Fruit fly (Drosophila melanogaster): ENCODE data around the gene CG18766.

CG18766 gene

DNA sequence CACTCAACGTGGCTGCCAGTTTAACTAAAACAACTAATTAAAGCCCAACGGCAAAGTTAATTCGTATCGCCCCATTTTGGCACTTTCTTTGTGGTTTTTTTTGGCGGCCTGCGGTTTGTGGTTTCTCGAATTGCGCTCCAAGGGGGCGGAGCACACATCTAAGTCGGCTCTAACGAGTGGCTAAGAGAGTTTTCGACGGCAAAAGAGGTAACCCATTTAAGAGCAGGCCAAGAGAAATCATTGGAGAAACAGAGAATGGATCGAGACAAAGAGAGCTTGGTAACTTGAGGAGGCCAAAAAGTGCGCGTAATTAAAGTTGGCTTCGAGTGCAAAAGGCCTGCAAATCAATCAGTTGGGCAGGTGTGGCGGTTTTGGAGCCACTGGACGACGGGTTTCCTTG, 22.0 kb downstream of the CG18766 start:
- no peak for TF ChIP-seq EcR (GFP tag; optimal IDR thresholded peaks at IDR 0.05)
- no peak for TF ChIP-seq CG8478 (optimal IDR thresholded peaks at IDR 0.05)
- TF ChIP-seq Dll (optimal IDR thresholded peaks at IDR 0.05), result no peak
- no peak for TF ChIP-seq pan (optimal IDR thresholded peaks at IDR 0.05)
- TF ChIP-seq usp (GFP tag; optimal IDR thresholded peaks at IDR 0.05), result no peak
- TF ChIP-seq psq (optimal IDR thresholded peaks at IDR 0.05), result no peak

DNA sequence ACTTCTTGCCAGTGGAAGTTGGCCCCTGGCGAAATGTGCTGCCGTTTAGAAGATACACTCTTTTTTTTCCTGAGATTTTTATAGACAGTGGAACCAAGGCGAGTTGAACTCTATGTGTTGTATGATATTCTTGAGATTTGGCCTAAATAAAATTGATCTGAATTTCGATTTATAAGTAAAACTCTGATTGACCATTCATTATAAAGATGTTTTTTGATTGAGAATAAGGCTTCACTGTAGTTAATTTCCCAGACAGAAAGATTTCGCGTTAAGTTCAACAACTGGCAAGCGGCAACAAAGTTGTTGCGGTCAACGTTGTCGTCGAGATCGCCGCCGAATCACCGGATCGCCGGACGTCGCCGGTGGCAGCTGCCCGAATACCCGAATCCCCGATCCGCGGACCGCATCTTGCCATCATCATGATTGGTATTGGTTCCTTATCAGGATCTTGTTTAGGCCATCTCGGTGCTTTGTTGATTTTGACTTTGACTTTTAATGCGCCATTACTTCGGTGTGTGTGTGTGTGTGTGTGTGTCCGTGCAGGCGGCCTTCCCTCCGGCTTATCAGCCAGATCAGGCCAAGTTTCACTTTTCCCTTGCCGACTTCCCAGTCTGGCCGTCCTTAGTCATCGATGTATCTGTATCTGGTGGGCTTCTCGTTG, 22.9 kb downstream of the CG18766 start:
- TF ChIP-seq usp (GFP tag; optimal IDR thresholded peaks at IDR 0.05), result no peak
- TF ChIP-seq EcR (GFP tag; optimal IDR thresholded peaks at IDR 0.05), result no peak
- no peak for TF ChIP-seq CG8478 (optimal IDR thresholded peaks at IDR 0.05)
- TF ChIP-seq Dll (optimal IDR thresholded peaks at IDR 0.05), result no peak
- no peak for TF ChIP-seq pan (optimal IDR thresholded peaks at IDR 0.05)
- no peak for TF ChIP-seq psq (optimal IDR thresholded peaks at IDR 0.05)

DNA sequence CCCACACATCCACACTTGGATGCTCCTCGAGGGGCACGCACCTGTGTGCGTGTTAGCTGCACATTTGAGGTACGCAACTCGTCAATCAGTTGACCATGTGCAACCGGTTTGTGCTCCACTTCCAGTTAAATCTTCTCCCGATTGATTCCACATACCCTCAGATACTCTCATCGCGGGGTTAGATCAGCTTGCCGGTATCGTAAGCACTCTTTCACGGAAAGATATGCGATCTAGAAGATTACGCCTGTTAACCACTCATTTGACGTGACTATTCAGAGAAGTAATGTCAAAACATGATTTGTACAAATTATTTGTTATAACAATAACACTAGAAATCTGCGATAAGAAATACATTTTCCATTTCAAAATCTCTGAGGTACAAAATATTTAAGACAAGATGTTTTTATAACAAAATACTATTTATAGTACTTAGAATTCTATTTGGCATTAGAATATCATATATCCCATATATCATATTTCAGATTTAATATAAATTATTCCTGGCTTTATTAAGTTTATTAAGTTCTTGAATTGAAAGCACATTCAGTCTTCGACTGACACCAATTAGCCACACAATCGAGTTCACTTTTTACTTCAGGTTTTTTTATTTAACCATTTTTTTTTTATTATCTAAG, 24.1 kb downstream of the CG18766 start:
- TF ChIP-seq EcR (GFP tag; optimal IDR thresholded peaks at IDR 0.05), result no peak
- no peak for TF ChIP-seq pan (optimal IDR thresholded peaks at IDR 0.05)
- no peak for TF ChIP-seq Dll (optimal IDR thresholded peaks at IDR 0.05)
- TF ChIP-seq psq (optimal IDR thresholded peaks at IDR 0.05), result no peak
- no peak for TF ChIP-seq usp (GFP tag; optimal IDR thresholded peaks at IDR 0.05)
- TF ChIP-seq CG8478 (optimal IDR thresholded peaks at IDR 0.05), result no peak

- TF ChIP-seq pan (optimal IDR thresholded peaks at IDR 0.05) (no peak), Dll (optimal IDR thresholded peaks at IDR 0.05) (no peak)
These were observed 26.2 kb downstream of the CG18766 start for dm6 chr3R:27218814-27219213.

DNA sequence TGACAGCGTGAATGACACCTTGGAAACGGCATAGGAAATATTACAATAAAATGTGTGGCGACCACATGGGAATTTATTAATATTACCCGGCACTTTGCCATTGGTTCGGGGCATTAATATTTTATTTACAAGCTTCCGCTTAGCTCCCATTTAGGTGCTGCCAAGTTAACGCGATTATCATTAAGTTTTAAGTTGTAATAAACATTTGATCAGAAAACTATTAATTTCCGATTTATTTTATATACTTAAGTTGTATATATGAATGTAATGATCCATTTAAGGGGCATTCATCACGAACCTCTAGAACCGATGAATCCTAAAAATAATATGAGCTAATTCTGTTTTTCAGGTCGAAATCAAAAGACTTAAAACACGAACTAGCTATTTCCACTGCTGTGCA, 26.8 kb downstream of the CG18766 start:
- TF ChIP-seq EcR (GFP tag; optimal IDR thresholded peaks at IDR 0.05) (no peak), psq (optimal IDR thresholded peaks at IDR 0.05) (no peak), usp (GFP tag; optimal IDR thresholded peaks at IDR 0.05) (no peak), pan (optimal IDR thresholded peaks at IDR 0.05) (no peak), Dll (optimal IDR thresholded peaks at IDR 0.05) (no peak), CG8478 (optimal IDR thresholded peaks at IDR 0.05) (no peak)

DNA sequence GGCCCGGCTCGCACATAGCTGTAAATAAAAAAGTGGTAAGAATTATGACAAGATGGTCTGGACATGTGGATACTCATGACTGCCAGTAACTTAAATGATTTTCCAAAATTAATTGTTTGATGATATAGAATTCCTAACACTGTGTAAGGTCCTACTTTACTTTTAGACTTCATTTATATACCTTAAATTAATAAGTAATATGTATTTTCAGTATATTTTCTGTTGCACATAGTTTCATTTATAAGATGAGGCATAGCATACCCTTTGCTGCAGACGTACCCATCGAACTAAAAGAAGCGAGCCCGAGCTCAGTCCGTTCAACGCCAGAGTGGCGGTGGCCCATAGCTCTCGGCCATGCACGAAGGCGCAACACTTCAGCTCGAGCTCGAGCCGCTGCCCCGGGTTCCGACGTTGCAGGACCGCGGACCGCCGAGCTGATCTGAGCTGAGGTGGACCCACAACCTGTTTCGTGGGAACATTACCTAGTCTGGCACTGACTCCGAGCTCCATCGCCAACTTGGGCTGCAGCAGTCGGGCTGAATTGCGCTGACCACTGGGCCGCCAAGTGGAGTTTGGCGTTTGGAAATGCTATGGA, 27.5 kb downstream of the CG18766 start:
- TF ChIP-seq pan (optimal IDR thresholded peaks at IDR 0.05) (peak; percentile 86), Dll (optimal IDR thresholded peaks at IDR 0.05) (no peak)

- TF ChIP-seq Dll (optimal IDR thresholded peaks at IDR 0.05), result no peak
- TF ChIP-seq usp (GFP tag; optimal IDR thresholded peaks at IDR 0.05), result no peak
- no peak for TF ChIP-seq pan (optimal IDR thresholded peaks at IDR 0.05)
- TF ChIP-seq psq (optimal IDR thresholded peaks at IDR 0.05), result no peak
- no peak for TF ChIP-seq CG8478 (optimal IDR thresholded peaks at IDR 0.05)
- TF ChIP-seq EcR (GFP tag; optimal IDR thresholded peaks at IDR 0.05), result no peak
These were observed 30.1 kb downstream of the CG18766 start for dm6 chr3R:27214949-27215348.

DNA sequence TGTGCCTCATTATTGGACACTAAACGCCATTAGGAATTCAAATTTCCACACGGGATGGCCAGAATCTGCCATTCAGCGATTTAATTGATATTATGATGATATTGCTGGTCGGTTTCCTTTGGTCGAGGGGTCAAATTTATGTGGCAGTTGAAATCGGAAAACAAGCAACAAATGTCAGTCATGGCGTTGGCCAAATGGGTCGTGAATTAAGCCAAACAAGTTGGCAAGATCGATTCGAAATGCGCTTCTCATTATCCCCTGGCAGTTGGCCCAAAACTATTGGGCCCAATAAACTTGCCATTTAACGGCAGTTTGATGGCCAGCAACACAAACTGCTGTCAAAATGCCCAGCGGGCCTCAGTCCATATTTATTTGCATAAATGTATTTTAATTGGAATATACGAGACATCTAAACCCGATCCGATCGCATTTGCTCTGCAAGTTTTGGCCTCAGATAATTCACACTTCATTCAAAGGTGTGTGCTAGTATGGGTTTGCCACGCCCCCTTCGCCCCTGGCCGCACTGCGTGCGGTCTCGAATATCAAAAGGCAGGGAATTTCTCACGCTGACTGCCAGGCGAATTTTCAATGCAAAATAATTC, 32.0 kb downstream of the CG18766 start:
- TF ChIP-seq EcR (GFP tag; optimal IDR thresholded peaks at IDR 0.05) (no peak), psq (optimal IDR thresholded peaks at IDR 0.05) (no peak), Dll (optimal IDR thresholded peaks at IDR 0.05) (no peak), pan (optimal IDR thresholded peaks at IDR 0.05) (no peak), CG8478 (optimal IDR thresholded peaks at IDR 0.05) (no peak), usp (GFP tag; optimal IDR thresholded peaks at IDR 0.05) (no peak)

- no peak for TF ChIP-seq Dll (optimal IDR thresholded peaks at IDR 0.05)
- TF ChIP-seq usp (GFP tag; optimal IDR thresholded peaks at IDR 0.05), result no peak
- no peak for TF ChIP-seq psq (optimal IDR thresholded peaks at IDR 0.05)
- no peak for TF ChIP-seq EcR (GFP tag; optimal IDR thresholded peaks at IDR 0.05)
- TF ChIP-seq CG8478 (optimal IDR thresholded peaks at IDR 0.05), result no peak
- no peak for TF ChIP-seq pan (optimal IDR thresholded peaks at IDR 0.05)
These were observed 35.3 kb downstream of the CG18766 start for dm6 chr3R:27209561-27210275.

- TF ChIP-seq Dll (optimal IDR thresholded peaks at IDR 0.05) (no peak), CG8478 (optimal IDR thresholded peaks at IDR 0.05) (no peak), pan (optimal IDR thresholded peaks at IDR 0.05) (no peak)
These were observed 36.2 kb downstream of the CG18766 start for dm6 chr3R:27208724-27209343.

dm6 chr3R:27204694-27205414, 40.2 kb downstream of the CG18766 start:
- TF ChIP-seq CG8478 (optimal IDR thresholded peaks at IDR 0.05) (no peak), Dll (optimal IDR thresholded peaks at IDR 0.05) (no peak), usp (GFP tag; optimal IDR thresholded peaks at IDR 0.05) (no peak), pan (optimal IDR thresholded peaks at IDR 0.05) (no peak), psq (optimal IDR thresholded peaks at IDR 0.05) (no peak), EcR (GFP tag; optimal IDR thresholded peaks at IDR 0.05) (no peak)

Measured in whole organism.